Worm (Caenorhabditis elegans): ENCODE data around the gene F48G7.5.

F48G7.5 gene

DNA sequence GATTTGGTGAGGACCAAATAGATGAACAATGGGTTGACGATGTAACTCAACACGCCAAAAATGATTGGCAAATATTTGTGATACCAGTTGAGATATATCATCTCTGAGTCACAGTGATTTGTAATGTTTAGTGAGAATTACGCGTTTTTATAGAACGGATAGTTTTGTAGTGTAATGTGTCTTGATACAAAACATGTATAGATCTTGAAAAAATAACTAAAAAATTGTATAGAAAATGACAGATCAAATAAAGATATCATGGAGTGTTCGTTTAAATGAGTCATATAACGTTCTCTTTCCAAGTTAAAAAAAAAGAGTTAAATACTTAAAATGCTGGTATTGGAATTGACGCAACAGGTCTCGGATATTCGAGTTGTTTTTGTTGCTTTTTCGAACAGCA lies 31.7 kb upstream of the F48G7.5 start, which contains the start of gene srj-6:
srj-6 (minus strand) TSS at position 101 of the 400 bp plus-strand sequence.
- TF ChIP-seq lsl-1 (GFP tag; optimal IDR thresholded peaks at IDR 0.05) = no peak
- TF ChIP-seq ccch-3 (GFP tag; optimal IDR thresholded peaks at IDR 0.05) = no peak
- TF ChIP-seq dpl-1 (GFP tag; optimal IDR thresholded peaks at IDR 0.05) = no peak
- no peak for TF ChIP-seq nhr-90 (tag; optimal IDR thresholded peaks at IDR 0.05)
- TF ChIP-seq B0019.2 (GFP tag; conservative IDR thresholded peaks at IDR 0.05) = no peak
- no peak for TF ChIP-seq B0035.1 (tag; optimal IDR thresholded peaks at IDR 0.05)
- no peak for TF ChIP-seq bed-2 (GFP tag; IDR thresholded peaks at IDR 0.05)
- no peak for TF ChIP-seq F57A8.1 (GFP tag; optimal IDR thresholded peaks at IDR 0.05)
- no peak for TF ChIP-seq let-526 (GFP tag; IDR thresholded peaks at IDR 0.05)
- TF ChIP-seq F23B12.7 (tag; optimal IDR thresholded peaks at IDR 0.05; ENCODE audit: insufficient read depth) = no peak
- no peak for TF ChIP-seq nhr-120 (GFP tag; IDR thresholded peaks at IDR 0.05)
- no peak for TF ChIP-seq ceh-40 (GFP tag; IDR thresholded peaks at IDR 0.05)
- no peak for TF ChIP-seq attf-5 (GFP tag; optimal IDR thresholded peaks at IDR 0.05)
- TF ChIP-seq madf-10 (tag; optimal IDR thresholded peaks at IDR 0.05) = no peak

DNA sequence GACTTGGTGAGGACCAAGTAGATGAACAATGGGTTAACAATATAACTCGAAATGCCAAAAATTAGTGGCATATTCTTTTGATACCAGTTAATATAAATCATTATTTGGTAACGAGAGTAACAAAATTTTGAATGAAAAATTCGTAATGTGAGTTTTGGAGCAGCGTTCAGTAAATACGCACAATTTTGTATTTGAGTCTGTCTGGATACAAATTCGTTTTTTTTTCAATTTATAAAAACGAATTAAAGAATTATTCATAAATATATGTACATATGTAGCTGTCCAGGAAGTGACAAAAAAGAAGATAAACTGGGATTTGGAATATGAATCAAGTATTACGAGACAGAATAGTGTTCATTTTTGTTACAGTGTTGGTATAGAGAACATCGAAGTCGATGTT lies 30.2 kb upstream of the F48G7.5 start, which contains the start of gene srj-5:
srj-5 (minus strand) TSS at position 101 of the 400 bp plus-strand sequence.
- no peak for TF ChIP-seq snpc-3.4 (tag; optimal IDR thresholded peaks at IDR 0.05)
- no peak for TF ChIP-seq sptf-2 (GFP tag; optimal IDR thresholded peaks at IDR 0.05)
- no peak for TF ChIP-seq nfya-1 (tag; optimal IDR thresholded peaks at IDR 0.05; ENCODE audit: borderline replicate concordance, insufficient read depth)
- no peak for TF ChIP-seq Y53F4B.3 (GFP tag; IDR thresholded peaks at IDR 0.05)
- no peak for TF ChIP-seq attf-5 (GFP tag; optimal IDR thresholded peaks at IDR 0.05)
- no peak for TF ChIP-seq nhr-80 (tag; optimal IDR thresholded peaks at IDR 0.05)
- no peak for TF ChIP-seq cebp-1 (GFP tag; IDR thresholded peaks at IDR 0.05)
- TF ChIP-seq cebp-1 (tag; optimal IDR thresholded peaks at IDR 0.05) = no peak
- TF ChIP-seq Y53G8AR.9 (GFP tag; conservative IDR thresholded peaks at IDR 0.05) = no peak
- TF ChIP-seq T07F8.4 (tag; optimal IDR thresholded peaks at IDR 0.05) = no peak
- no peak for TF ChIP-seq F39B2.1 (GFP tag; IDR thresholded peaks at IDR 0.05)
- no peak for TF ChIP-seq snpc-1.1 (tag; optimal IDR thresholded peaks at IDR 0.05; ENCODE audit: insufficient read depth)
- no peak for TF ChIP-seq F55B11.4 (tag; optimal IDR thresholded peaks at IDR 0.05; ENCODE audit: borderline replicate concordance, insufficient read depth)
- no peak for TF ChIP-seq nfyb-1 (GFP tag; IDR thresholded peaks at IDR 0.05)
- no peak for TF ChIP-seq madf-8 (GFP tag; conservative IDR thresholded peaks at IDR 0.05)
- TF ChIP-seq tlf-1 (GFP tag; optimal IDR thresholded peaks at IDR 0.05) = no peak
- TF ChIP-seq Y95B8A.8 (GFP tag; IDR thresholded peaks at IDR 0.05) = no peak

DNA sequence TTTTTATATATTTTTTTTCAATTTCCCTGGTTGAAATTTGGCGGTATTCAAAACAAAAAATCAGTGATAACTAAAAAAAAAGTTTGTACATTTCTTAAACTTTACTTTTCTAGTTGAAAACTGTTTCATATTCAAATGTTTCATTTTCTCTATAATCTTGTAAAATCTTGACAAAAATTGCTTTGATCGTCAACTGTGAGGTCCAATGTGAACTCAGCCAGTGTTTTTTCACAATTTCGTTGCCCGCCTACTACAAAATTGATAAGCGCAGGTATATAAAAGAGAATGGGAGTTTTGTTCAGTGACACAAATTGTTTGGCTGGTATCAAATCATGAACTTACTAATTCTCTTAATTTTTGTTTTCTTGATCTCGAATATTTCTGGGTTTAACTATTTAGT lies 24.2 kb upstream of the F48G7.5 start, which contains the start of gene ugt-42:
ugt-42 (plus strand) TSS at position 301 of the 400 bp plus-strand sequence.
- no peak for TF ChIP-seq lin-40 (tag; optimal IDR thresholded peaks at IDR 0.05)
- TF ChIP-seq ZK185.1 (tag; optimal IDR thresholded peaks at IDR 0.05; ENCODE audit: poor library complexity, severe bottlenecking) = no peak
- TF ChIP-seq snpc-4 (GFP tag; optimal IDR thresholded peaks at IDR 0.05) = no peak
- TF ChIP-seq snpc-4 (tag; optimal IDR thresholded peaks at IDR 0.05) = no peak
- TF ChIP-seq ceh-79 (tag; optimal IDR thresholded peaks at IDR 0.05) = no peak
- no peak for TF ChIP-seq F23B12.7 (tag; optimal IDR thresholded peaks at IDR 0.05; ENCODE audit: insufficient read depth)
- TF ChIP-seq mel-28 (tag; optimal IDR thresholded peaks at IDR 0.05; ENCODE audit: borderline replicate concordance) = no peak
- no peak for TF ChIP-seq ztf-25 (GFP tag; IDR thresholded peaks at IDR 0.05)

Measured in whole organism, young adult.